Worm (Caenorhabditis elegans): ENCODE measurements around the gene C23G10.11.

DNA sequence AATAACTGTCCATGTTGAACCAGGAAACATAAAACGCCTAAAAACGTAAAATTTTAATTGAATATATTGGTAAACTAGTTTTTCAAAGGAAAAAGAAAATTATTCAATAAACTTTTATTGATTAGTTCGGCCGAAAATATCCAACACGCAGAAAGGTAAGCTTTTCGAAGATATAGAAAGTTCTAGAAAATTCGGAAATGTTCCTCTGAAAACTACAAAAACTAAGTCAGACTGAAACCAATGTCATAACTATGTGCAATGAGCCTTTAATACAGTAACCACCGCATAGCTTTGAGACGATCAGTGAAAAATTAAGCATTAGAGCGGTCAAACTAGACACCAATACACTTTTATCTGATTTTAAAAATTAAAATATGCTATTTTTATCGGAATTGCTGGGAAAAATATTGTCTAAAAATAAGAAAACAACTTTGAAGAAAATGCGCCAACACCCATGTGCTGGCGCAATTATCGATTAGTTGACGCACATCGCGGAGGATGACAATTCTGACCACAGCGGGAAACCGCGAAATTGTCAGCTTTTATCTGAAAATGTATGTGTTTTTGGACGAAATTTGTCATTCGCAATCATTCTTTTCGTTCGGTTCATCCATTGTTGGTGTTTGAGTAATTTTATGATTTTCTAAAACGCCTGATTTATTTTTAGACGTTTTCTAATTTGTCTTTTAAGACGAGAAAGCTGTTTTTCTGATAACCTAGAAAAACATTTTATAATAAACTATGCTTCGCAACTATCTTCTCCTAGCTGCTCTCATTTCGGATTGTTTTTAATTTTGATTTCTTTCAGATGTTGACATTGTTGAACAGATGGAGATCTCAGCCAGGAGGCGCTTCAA, 16.8 kb downstream of the C23G10.11 start, which contains the start of the genes C23G10.7 and rpn-2:
- TF ChIP-seq T22C8.4 (GFP tag; IDR thresholded peaks at IDR 0.05) (peak; percentile 76), cog-1 (tag; optimal IDR thresholded peaks at IDR 0.05) (no peak)
